Fruit fly (Drosophila melanogaster) whole organism, embryonic: ENCODE data around the gene scu.

Experiments
- CG12104 ChIP-seq: fragments of 200-800 bp; sonication (Bioruptor generic); optimal IDR thresholded peaks from 3 replicates; lab custom pipeline; 2016; ENCODE audit warnings: missing biosample characterization, missing genetic modification characterization
- CG12155 ChIP-seq: fragments of 200-800 bp; sonication (Bioruptor generic); optimal IDR thresholded peaks from 3 replicates; lab custom pipeline; 2016; ENCODE audit warnings: missing biosample characterization, missing genetic modification characterization
- CG12299 ChIP-seq: fragments of 200-800 bp; sonication (Bioruptor generic); optimal IDR thresholded peaks from 2 replicates; lab custom pipeline; 2018; ENCODE audit warnings: missing biosample characterization, mild to moderate bottlenecking, missing genetic modification characterization
- CG13624 ChIP-seq: fragments of 200-800 bp; sonication (Bioruptor generic); optimal IDR thresholded peaks from 2 replicates; lab custom pipeline; 2016; ENCODE audit warnings: missing biosample characterization, missing genetic modification characterization
- CG1647 ChIP-seq: fragments of 200-800 bp; sonication (Bioruptor generic); optimal IDR thresholded peaks from 3 replicates; lab custom pipeline; 2016; ENCODE audit warnings: missing biosample characterization, missing genetic modification characterization
- CG16779 ChIP-seq: fragments of 200-800 bp; sonication (Bioruptor generic); IDR thresholded peaks from 2 replicates; pipeline ENCODE4 v1.3.6; 2022; ENCODE audit warnings: missing biosample characterization, missing genetic modification characterization
- CG17186 ChIP-seq: fragments of 200-800 bp; sonication (Bioruptor generic); optimal IDR thresholded peaks from 3 replicates; lab custom pipeline; 2017; ENCODE audit warnings: missing biosample characterization, missing genetic modification reagents, missing genetic modification characterization
- CG2678 ChIP-seq: fragments of 200-800 bp; sonication (Bioruptor generic); optimal IDR thresholded peaks from 3 replicates; lab custom pipeline; 2019; ENCODE audit warnings: missing biosample characterization, mild to moderate bottlenecking, missing genetic modification characterization, moderate library complexity
- CG3065 ChIP-seq: fragments of 200-800 bp; sonication (Bioruptor generic); optimal IDR thresholded peaks from 2 replicates; lab custom pipeline; 2016; ENCODE audit warnings: missing biosample characterization, missing genetic modification characterization
- CG3847 ChIP-seq: fragments of 200-800 bp; sonication (Bioruptor generic); IDR thresholded peaks from 2 replicates; pipeline ENCODE4 v1.3.6; 2022; ENCODE audit warnings: missing biosample characterization, missing genetic modification characterization
- CG6175 ChIP-seq: fragments of 200-800 bp; sonication (Bioruptor generic); IDR thresholded peaks from 3 replicates; pipeline ENCODE4 v1.3.6; 2022; ENCODE audit warnings: missing biosample characterization, missing genetic modification characterization
- CG9932 ChIP-seq: fragments of 200-800 bp; sonication (Bioruptor generic); IDR thresholded peaks from 2 replicates; pipeline ENCODE4 v1.3.6; 2022; ENCODE audit warnings: missing biosample characterization, missing genetic modification characterization
- CkIIα-i1 ChIP-seq: fragments of 200-800 bp; sonication (Bioruptor generic); IDR thresholded peaks from 2 replicates; pipeline ENCODE4 v1.3.6; 2022; ENCODE audit warnings: missing biosample characterization, missing genetic modification characterization
- Dad ChIP-seq: fragments of 200-800 bp; sonication (Bioruptor generic); optimal IDR thresholded peaks from 3 replicates; lab custom pipeline; 2016; ENCODE audit warnings: missing biosample characterization, missing genetic modification characterization
- Doc3 ChIP-seq: fragments of 200-800 bp; sonication (Bioruptor generic); IDR thresholded peaks from 3 replicates; pipeline ENCODE4 v1.3.6; 2022; ENCODE audit warnings: missing biosample characterization, missing genetic modification characterization; ENCODE audit not compliant: partially characterized antibody
- Eip74EF ChIP-seq, 2 experiments: fragments of 200-800 bp in 1 of 2; fragments of >200 bp in 1 of 2; sonication (Bioruptor generic) in 1 of 2; optimal IDR thresholded peaks; 2 replicates each; lab custom pipeline; 2017 to 2019; ENCODE audit warnings: missing biosample characterization in 2 of 2, missing genetic modification characterization in 2 of 2, mild to moderate bottlenecking in 1 of 2, moderate library complexity in 1 of 2
- HHEX ChIP-seq: fragments of 200-800 bp; sonication (Bioruptor generic); optimal IDR thresholded peaks from 3 replicates; lab custom pipeline; 2017; ENCODE audit warnings: missing biosample characterization, mild to moderate bottlenecking, missing genetic modification characterization, missing genetic modification reagents
- Hmx ChIP-seq: fragments of 200-800 bp; sonication (Bioruptor generic); optimal IDR thresholded peaks from 2 replicates; lab custom pipeline; 2016; ENCODE audit warnings: missing biosample characterization, missing genetic modification characterization
- Hr78 ChIP-seq, 2 experiments: fragments of 200-800 bp in 1 of 2; fragments of >200 bp in 1 of 2; sonication (Bioruptor generic) in 1 of 2; optimal IDR thresholded peaks; 2 replicates each; lab custom pipeline; 2017 to 2019; ENCODE audit warnings: missing biosample characterization in 2 of 2, missing genetic modification characterization in 2 of 2, mild to moderate bottlenecking in 1 of 2, moderate library complexity in 1 of 2
- Kr ChIP-seq: fragments of 200-800 bp; sonication (Bioruptor generic); optimal IDR thresholded peaks from 2 replicates; lab custom pipeline; 2017; ENCODE audit warnings: missing biosample characterization, mild to moderate bottlenecking, missing genetic modification characterization
- Mes4 ChIP-seq: fragments of 200-800 bp; sonication (Bioruptor generic); optimal IDR thresholded peaks from 2 replicates; lab custom pipeline; 2016; ENCODE audit warnings: missing biosample characterization, missing genetic modification characterization
- Nf-YC ChIP-seq: fragments of 200-800 bp; optimal IDR thresholded peaks from 3 replicates; lab custom pipeline; 2019; ENCODE audit warnings: missing biosample characterization, mild to moderate bottlenecking, missing genetic modification characterization, moderate library complexity
- Opbp ChIP-seq: fragments of 200-800 bp; sonication (Bioruptor generic); IDR thresholded peaks from 3 replicates; pipeline ENCODE4 v1.3.6; 2022; ENCODE audit warnings: missing biosample characterization, missing genetic modification characterization; ENCODE audit not compliant: partially characterized antibody
- Ptx1 ChIP-seq: fragments of 200-800 bp; sonication (Bioruptor generic); IDR thresholded peaks from 2 replicates; pipeline ENCODE4 v1.3.6; 2022; ENCODE audit warnings: missing biosample characterization, missing genetic modification characterization
- Ssrp ChIP-seq: fragments of 200-800 bp; sonication (Bioruptor generic); optimal IDR thresholded peaks from 2 replicates; lab custom pipeline; 2018; ENCODE audit warnings: missing biosample characterization, mild to moderate bottlenecking, missing genetic modification characterization, moderate library complexity
- abd-A ChIP-seq: fragments of 200-800 bp; sonication (Bioruptor generic); optimal IDR thresholded peaks from 3 replicates; lab custom pipeline; 2019; ENCODE audit warnings: missing biosample characterization, mild to moderate bottlenecking, missing genetic modification characterization, moderate library complexity
- ash1 ChIP-seq: fragments of 200-800 bp; sonication (Bioruptor generic); optimal IDR thresholded peaks from 2 replicates; lab custom pipeline; 2018; ENCODE audit warnings: missing biosample characterization, mild to moderate bottlenecking, missing genetic modification characterization
- ci ChIP-seq: fragments of 200-800 bp; sonication (Bioruptor generic); IDR thresholded peaks from 3 replicates; pipeline ENCODE4 v1.3.6; 2022; ENCODE audit warnings: missing biosample characterization, missing genetic modification characterization
- dimm ChIP-seq: fragments of 200-800 bp; sonication (Bioruptor generic); IDR thresholded peaks from 2 replicates; pipeline ENCODE4 v1.3.6; 2022; ENCODE audit warnings: missing biosample characterization, missing genetic modification characterization
- ems ChIP-seq: fragments of 200-800 bp; sonication (Bioruptor generic); optimal IDR thresholded peaks from 3 replicates; lab custom pipeline; 2016; ENCODE audit warnings: missing biosample characterization, missing genetic modification characterization
- fd3F ChIP-seq: fragments of 200-800 bp; sonication (Bioruptor generic); optimal IDR thresholded peaks from 2 replicates; lab custom pipeline; 2018; ENCODE audit warnings: missing biosample characterization, mild to moderate bottlenecking, missing genetic modification characterization, moderate library complexity
- hkb ChIP-seq, 2 experiments: fragments of 200-800 bp in 1 of 2; fragments of >200 bp in 1 of 2; sonication (Bioruptor generic) in 1 of 2; IDR thresholded peaks in 1 of 2; optimal IDR thresholded peaks in 1 of 2; 2 replicates each; pipeline versions ENCODE4 v1.3.6 to Lab custom; 2017 to 2022; ENCODE audit warnings: missing biosample characterization in 1 of 2, missing genetic modification characterization in 1 of 2
- jing ChIP-seq: fragments of 200-800 bp; sonication (Bioruptor generic); optimal IDR thresholded peaks from 2 replicates; lab custom pipeline; 2018; ENCODE audit warnings: missing biosample characterization, mild to moderate bottlenecking, missing genetic modification characterization
- kni ChIP-seq: fragments of 200-800 bp; sonication (Bioruptor generic); optimal IDR thresholded peaks from 3 replicates; lab custom pipeline; 2017; ENCODE audit warnings: mild to moderate bottlenecking, missing biosample characterization, missing genetic modification reagents, missing genetic modification characterization
- lmd ChIP-seq: fragments of 200-800 bp; sonication (Bioruptor generic); IDR thresholded peaks from 2 replicates; pipeline ENCODE4 v1.3.6; 2022; ENCODE audit warnings: missing biosample characterization, missing genetic modification characterization
- lola ChIP-seq, 3 experiments: fragments of >200 bp in 2 of 3; fragments of 200-800 bp in 1 of 3; sonication (Bioruptor generic) in 1 of 3; optimal IDR thresholded peaks; 2 replicates each; lab custom pipeline; 2017 to 2019; ENCODE audit warnings: missing biosample characterization in 3 of 3, missing genetic modification characterization in 3 of 3, mild to moderate bottlenecking in 1 of 3, moderate library complexity in 1 of 3
- lov ChIP-seq, 2 experiments: fragments of 200-800 bp in 1 of 2; fragments of >200 bp in 1 of 2; sonication (Bioruptor generic) in 1 of 2; IDR thresholded peaks in 1 of 2; optimal IDR thresholded peaks in 1 of 2; 2 replicates in 1 of 2; 3 replicates in 1 of 2; pipeline versions ENCODE4 v1.3.6 to Lab custom; 2017 to 2022; ENCODE audit warnings: missing biosample characterization in 1 of 2, missing genetic modification characterization in 1 of 2
- maf-S ChIP-seq: fragments of 200-800 bp; sonication (Bioruptor generic); optimal IDR thresholded peaks from 2 replicates; lab custom pipeline; 2016; ENCODE audit warnings: missing biosample characterization, missing genetic modification characterization
- nau ChIP-seq: fragments of 200-800 bp; sonication (Bioruptor generic); optimal IDR thresholded peaks from 3 replicates; lab custom pipeline; 2017; ENCODE audit warnings: missing biosample characterization, mild to moderate bottlenecking, missing genetic modification characterization, missing genetic modification reagents
- oc ChIP-seq: fragments of 200-800 bp; sonication (Bioruptor generic); optimal IDR thresholded peaks from 2 replicates; lab custom pipeline; 2018; ENCODE audit warnings: missing biosample characterization, mild to moderate bottlenecking, missing genetic modification characterization, moderate library complexity
- pita ChIP-seq: fragments of 200-800 bp; sonication (Bioruptor generic); optimal IDR thresholded peaks from 2 replicates; lab custom pipeline; 2017; ENCODE audit warnings: missing biosample characterization, mild to moderate bottlenecking, missing genetic modification characterization
- row ChIP-seq: fragments of 200-800 bp; sonication (Bioruptor generic); IDR thresholded peaks from 3 replicates; pipeline ENCODE4 v1.3.6; 2022; ENCODE audit warnings: missing biosample characterization, missing genetic modification characterization
- scrt ChIP-seq: fragments of 200-800 bp; sonication (Bioruptor generic); optimal IDR thresholded peaks from 2 replicates; lab custom pipeline; 2018; ENCODE audit warnings: missing biosample characterization, mild to moderate bottlenecking, missing genetic modification characterization, moderate library complexity
- sens-2 ChIP-seq: fragments of 200-800 bp; sonication (Bioruptor generic); IDR thresholded peaks from 2 replicates; pipeline ENCODE4 v1.3.6; 2022; ENCODE audit warnings: missing biosample characterization, missing genetic modification characterization
- slou ChIP-seq: fragments of 200-800 bp; sonication (Bioruptor generic); optimal IDR thresholded peaks from 3 replicates; lab custom pipeline; 2016; ENCODE audit warnings: missing biosample characterization, missing genetic modification characterization
- sob ChIP-seq: fragments of 200-800 bp; sonication (Bioruptor generic); IDR thresholded peaks from 2 replicates; pipeline ENCODE4 v1.3.6; 2022; ENCODE audit warnings: missing biosample characterization, missing genetic modification characterization
- sug ChIP-seq: fragments of 200-800 bp; optimal IDR thresholded peaks from 2 replicates; lab custom pipeline; 2019; ENCODE audit warnings: missing biosample characterization, mild to moderate bottlenecking, missing genetic modification characterization, moderate library complexity
- zfh1 ChIP-seq: fragments of 200-800 bp; sonication (Bioruptor generic); IDR thresholded peaks from 3 replicates; pipeline ENCODE4 v1.3.6; 2022; ENCODE audit warnings: missing biosample characterization, missing genetic modification characterization

The scu gene

dm6 chrX:18084614-18085469, 6.2 kb upstream of the scu start (continued):
- TF ChIP-seq nau (GFP tag; lab: Kevin White, UChicago) = no peak
- TF ChIP-seq scrt (GFP tag; lab: Kevin White, UChicago) = no peak
- no peak for TF ChIP-seq CkIIα-i1 (GFP tag; lab: Robert Waterston, UW)
- no peak for TF ChIP-seq abd-A
- no peak for TF ChIP-seq CG17186
- TF ChIP-seq CG3847 = no peak
- TF ChIP-seq kni (GFP tag; lab: Kevin White, UChicago) = no peak
- TF ChIP-seq pita (GFP tag; lab: Kevin White, UChicago) = no peak
- TF ChIP-seq lola (GFP tag; optimal IDR thresholded peaks at IDR 0.05; lab: Kevin White, UChicago) = no peak
- no peak for TF ChIP-seq ash1 (GFP tag; lab: Kevin White, UChicago)
- no peak for TF ChIP-seq Doc3 (GFP tag; lab: Robert Waterston, UW)
- TF ChIP-seq Hmx (GFP tag; lab: Kevin White, UChicago) = no peak
- peak; percentile 83 for TF ChIP-seq CG3065
- TF ChIP-seq oc (tag; lab: Kevin White, UChicago) = no peak
- no peak for TF ChIP-seq lov (optimal IDR thresholded peaks at IDR 0.05; lab: Kevin White, UChicago)
- no peak for TF ChIP-seq lov (GFP tag; IDR thresholded peaks at IDR 0.05; lab: Robert Waterston, UW)
- no peak for TF ChIP-seq CG12299 (tag; lab: Kevin White, UChicago)
- TF ChIP-seq slou (GFP tag; lab: Kevin White, UChicago) = no peak
- TF ChIP-seq CG2678 (tag; lab: Kevin White, UChicago) = no peak
- TF ChIP-seq CG16779 = no peak
- no peak for TF ChIP-seq HHEX (GFP tag; lab: Kevin White, UChicago)
- no peak for TF ChIP-seq Nf-YC (tag; lab: Kevin White, UChicago)
- TF ChIP-seq zfh1 (GFP tag; lab: Robert Waterston, UW) = peak; percentile 15; the same call in 1 of the 3 replicates
- no peak for TF ChIP-seq hkb (optimal IDR thresholded peaks at IDR 0.05; lab: Kevin White, UChicago)
- TF ChIP-seq hkb (GFP tag; IDR thresholded peaks at IDR 0.05; lab: Robert Waterston, UW) = 0 out of 2 replicates have a peak, but pooled peaks have one; percentile 27
- TF ChIP-seq sug (tag; lab: Kevin White, UChicago) = no peak
- 0 out of 3 replicates have a peak, but pooled peaks have one; percentile 12 for TF ChIP-seq row (GFP tag; lab: Robert Waterston, UW)
- TF ChIP-seq CG9932 (GFP tag; lab: Robert Waterston, UW) = no peak
- TF ChIP-seq sob (GFP tag; lab: Robert Waterston, UW) = no peak
- no peak for TF ChIP-seq jing (GFP tag; lab: Kevin White, UChicago)
- no peak for TF ChIP-seq Ssrp (tag; lab: Kevin White, UChicago)
- TF ChIP-seq CG12155 = no peak
- TF ChIP-seq Ptx1 (GFP tag; lab: Robert Waterston, UW) = no peak
- no peak for TF ChIP-seq fd3F (GFP tag; lab: Kevin White, UChicago)
- TF ChIP-seq CG6175 (GFP tag; lab: Robert Waterston, UW) = no peak
- no peak for TF ChIP-seq lmd (GFP tag; lab: Robert Waterston, UW)
- no peak for TF ChIP-seq Hr78 (GFP tag; optimal IDR thresholded peaks at IDR 0.05; lab: Kevin White, UChicago)
- no peak for TF ChIP-seq sens-2 (GFP tag; lab: Robert Waterston, UW)
- TF ChIP-seq Opbp = 0 out of 3 replicates have a peak, but pooled peaks have one; percentile 7
- no peak for TF ChIP-seq CG13624 (GFP tag; lab: Kevin White, UChicago)
- no peak for TF ChIP-seq Eip74EF (GFP tag; optimal IDR thresholded peaks at IDR 0.05; lab: Kevin White, UChicago)
- no peak for TF ChIP-seq Dad (GFP tag; lab: Kevin White, UChicago)
- TF ChIP-seq ci (GFP tag; lab: Robert Waterston, UW) = peak; percentile 15; the same call in 1 of the 3 replicates
- TF ChIP-seq ems = no peak
- TF ChIP-seq dimm (GFP tag; lab: Robert Waterston, UW) = no peak
- TF ChIP-seq Mes4 (GFP tag; lab: Kevin White, UChicago) = no peak
- TF ChIP-seq CG12104 (GFP tag; lab: Kevin White, UChicago) = no peak
- no peak for TF ChIP-seq maf-S (GFP tag; lab: Kevin White, UChicago)
- no peak for TF ChIP-seq CG1647 (GFP tag; lab: Kevin White, UChicago)
- no peak for TF ChIP-seq Kr (GFP tag; lab: Kevin White, UChicago)
